Worm (Caenorhabditis elegans): Measurements from ENCODE around the gene C35B1.2.
"Not testable (repeated sequence)": the region's sequence is repeated elsewhere in the genome, so short reads cannot be mapped to it uniquely, and the experiment has no call there.

ce11 chrIV:4142986-4143385 lies 57.0 kb downstream of the C35B1.2 start, which contains the start of gene F49F1.12:
- TF ChIP-seq unc-62 (GFP tag; optimal IDR thresholded peaks at IDR 0.05); snpc-4 (GFP tag; optimal IDR thresholded peaks at IDR 0.05); snpc-4 (tag; optimal IDR thresholded peaks at IDR 0.05); bed-1 (GFP tag; IDR thresholded peaks at IDR 0.05); lsl-1 (GFP tag; optimal IDR thresholded peaks at IDR 0.05): not testable (repeated sequence)

All from whole organism, young adult.